Worm (Caenorhabditis elegans): ENCODE data around the gene Y48B6A.5.

The Y48B6A.5 gene

DNA sequence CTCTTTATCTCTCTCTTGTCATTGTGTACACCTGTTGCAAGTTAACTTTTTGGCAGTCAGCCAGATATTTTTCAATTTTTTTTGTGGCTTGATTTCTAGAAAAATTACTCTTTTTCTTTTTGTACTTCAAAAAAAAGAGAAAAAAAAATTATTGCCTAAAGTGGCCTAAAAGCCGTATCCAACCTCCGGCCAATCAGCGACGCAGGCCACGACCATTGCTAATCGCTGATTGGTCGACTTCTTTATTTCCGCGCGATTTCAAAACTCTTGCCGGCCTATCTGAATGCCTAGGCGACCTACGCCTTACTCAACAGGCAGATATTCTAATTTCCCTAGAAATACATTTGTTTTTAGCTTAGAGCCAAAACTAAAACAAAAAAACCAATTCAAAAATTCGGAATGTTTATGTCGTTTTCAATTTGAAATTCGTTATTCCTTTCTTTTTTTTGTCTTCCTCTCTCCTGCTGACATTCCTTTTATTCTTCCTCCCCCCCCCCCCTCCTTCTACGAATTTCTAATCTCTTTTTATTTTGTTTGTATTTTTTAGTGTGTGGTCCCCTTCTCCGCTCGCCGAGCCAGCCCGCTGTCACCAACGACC, 22.6 kb upstream of the Y48B6A.5 start, which contains the start of gene ace-4:
ace-4 (plus strand) TSS at position 548 of the 598 bp plus-strand sequence.
- TF ChIP-seq cnd-1 (tag; optimal IDR thresholded peaks at IDR 0.05) (no peak), mls-2 (tag; optimal IDR thresholded peaks at IDR 0.05) (no peak), unc-39 (tag; optimal IDR thresholded peaks at IDR 0.05) (no peak), ceh-83 (GFP tag; optimal IDR thresholded peaks at IDR 0.05) (no peak), hlh-1 (tag; optimal IDR thresholded peaks at IDR 0.05) (no peak), ztf-11 (tag; optimal IDR thresholded peaks at IDR 0.05) (no peak), M03D4.4 (tag; optimal IDR thresholded peaks at IDR 0.05) (no peak)

- TF ChIP-seq hlh-1 (tag; optimal IDR thresholded peaks at IDR 0.05) (no peak), ceh-39 (tag; optimal IDR thresholded peaks at IDR 0.05) (no peak), tbx-8 (GFP tag; optimal IDR thresholded peaks at IDR 0.05) (no peak), blmp-1 (tag; optimal IDR thresholded peaks at IDR 0.05) (no peak), sptf-1 (tag; optimal IDR thresholded peaks at IDR 0.05) (no peak), ham-2 (GFP tag; optimal IDR thresholded peaks at IDR 0.05) (no peak)
These were observed 20.9 kb upstream of the Y48B6A.5 start for ce11 chrII:14195931-14196330.

DNA sequence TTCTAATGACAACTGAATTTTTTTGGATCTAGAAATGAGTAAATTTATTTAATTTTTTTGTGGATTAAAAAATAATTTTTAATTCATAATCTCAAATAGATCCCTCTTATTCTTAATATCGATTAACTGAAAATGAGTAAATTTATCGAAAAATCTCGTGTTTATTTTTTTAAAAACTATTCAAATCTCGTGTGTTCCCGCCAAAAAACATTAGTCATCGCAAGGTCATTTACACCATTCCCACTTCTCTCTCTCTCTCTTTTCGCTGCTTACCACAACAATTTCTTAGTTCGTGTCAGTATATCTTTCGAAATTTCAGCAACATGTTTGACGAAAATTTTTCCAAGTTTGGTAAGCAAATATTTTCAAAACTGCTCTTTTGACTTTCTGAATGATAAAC, 12.5 kb upstream of the Y48B6A.5 start:
- no peak for TF ChIP-seq pha-4 (tag; optimal IDR thresholded peaks at IDR 0.05)
- TF ChIP-seq ztf-11 (tag; optimal IDR thresholded peaks at IDR 0.05), result no peak
- no peak for TF ChIP-seq ceh-83 (GFP tag; optimal IDR thresholded peaks at IDR 0.05)

ce11 chrII:14186937-14187336, 11.9 kb upstream of the Y48B6A.5 start:
- TF ChIP-seq cnd-1 (tag; optimal IDR thresholded peaks at IDR 0.05), result peak; percentile 27
- TF ChIP-seq unc-62 (GFP tag; optimal IDR thresholded peaks at IDR 0.05), result peak; percentile 33
- TF ChIP-seq nhr-2 (tag; optimal IDR thresholded peaks at IDR 0.05), result peak; percentile 22
- TF ChIP-seq ceh-39 (tag; optimal IDR thresholded peaks at IDR 0.05), result peak; percentile 15
- no peak for TF ChIP-seq mls-2 (tag; optimal IDR thresholded peaks at IDR 0.05)
- peak; percentile 98 for TF ChIP-seq zip-8 (tag; optimal IDR thresholded peaks at IDR 0.05)
- TF ChIP-seq ztf-11 (tag; optimal IDR thresholded peaks at IDR 0.05), result peak; percentile 44
- TF ChIP-seq ceh-43 (GFP tag; optimal IDR thresholded peaks at IDR 0.05), result no peak

DNA sequence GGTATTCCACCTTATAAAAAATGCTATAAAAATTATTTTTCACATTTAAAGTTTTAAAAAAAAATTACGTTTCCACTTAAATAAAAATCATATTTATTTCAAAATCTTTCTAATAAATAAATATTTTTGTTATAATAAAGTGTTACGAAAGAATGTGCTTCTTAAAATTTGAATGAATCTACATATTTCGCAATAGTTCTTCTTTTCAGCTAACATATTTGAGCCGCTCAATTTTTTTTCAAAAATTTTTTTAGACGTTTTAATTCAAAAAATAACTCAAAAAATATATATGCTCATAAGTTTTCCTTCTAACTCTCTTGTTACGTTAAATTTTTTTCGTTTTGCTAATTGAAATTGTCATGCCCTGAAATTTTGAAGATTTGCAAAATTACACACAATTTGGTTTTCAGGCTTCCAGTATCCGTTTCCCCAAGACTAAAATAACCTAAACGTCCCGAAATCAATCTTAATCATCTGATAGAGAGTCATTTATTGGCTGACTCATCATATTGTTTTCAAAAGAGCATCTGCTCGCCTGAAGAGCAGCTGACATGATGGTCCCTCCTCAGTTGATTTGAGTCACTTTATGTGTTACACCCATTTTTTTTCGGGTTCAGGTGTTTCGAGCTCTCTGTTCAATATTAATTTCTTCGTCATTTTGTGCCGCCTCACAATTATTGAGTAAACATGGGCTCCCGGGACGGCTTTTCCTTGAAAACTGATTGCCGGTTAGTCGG, 3.4 kb upstream of the Y48B6A.5 start, which contains the start of gene efhd-1:
efhd-1 (plus strand) TSS at position 582 of the 737 bp plus-strand sequence.
- TF ChIP-seq unc-62 (GFP tag; optimal IDR thresholded peaks at IDR 0.05) (peak; percentile 89), unc-120 (tag; optimal IDR thresholded peaks at IDR 0.05; ENCODE audit: poor library complexity, severe bottlenecking) (peak; percentile 44), mls-2 (tag; optimal IDR thresholded peaks at IDR 0.05) (no peak), hlh-1 (tag; optimal IDR thresholded peaks at IDR 0.05) (peak; percentile 98)

- TF ChIP-seq hlh-1 (tag; optimal IDR thresholded peaks at IDR 0.05), result peak; percentile 12
- no peak for TF ChIP-seq unc-120 (tag; optimal IDR thresholded peaks at IDR 0.05; ENCODE audit: poor library complexity, severe bottlenecking)
These were observed 1.6 kb upstream of the Y48B6A.5 start for ce11 chrII:14176642-14177041.

- no peak for TF ChIP-seq nhr-237 (tag; optimal IDR thresholded peaks at IDR 0.05)
These were observed 1.8 kb downstream of the Y48B6A.5 start for ce11 chrII:14173176-14173575.

- TF ChIP-seq nhr-12 (tag; optimal IDR thresholded peaks at IDR 0.05), result no peak
- no peak for TF ChIP-seq nhr-2 (tag; optimal IDR thresholded peaks at IDR 0.05)
- TF ChIP-seq snpc-4 (tag; optimal IDR thresholded peaks at IDR 0.05), result no peak
- no peak for TF ChIP-seq zip-8 (tag; optimal IDR thresholded peaks at IDR 0.05)
- TF ChIP-seq nhr-28 (tag; optimal IDR thresholded peaks at IDR 0.05), result no peak
- TF ChIP-seq sem-2 (GFP tag; optimal IDR thresholded peaks at IDR 0.05), result no peak
- TF ChIP-seq unc-39 (tag; optimal IDR thresholded peaks at IDR 0.05), result no peak
- no peak for TF ChIP-seq mep-1 (tag; optimal IDR thresholded peaks at IDR 0.05)
These were observed 3.4 kb downstream of the Y48B6A.5 start, which contains the start of gene eat-2 for ce11 chrII:14171558-14171957. Gene eat-2, minus strand, starts transcription at chrII:14171658.

Data from whole organism, mixed stage, embryonic.